Worm (Caenorhabditis elegans) whole organism, L1 larva: ENCODE data around the gene pqn-53.

Experiments used
- blmp-1 ChIP-seq: fragments of 150-350 bp; optimal IDR thresholded peaks from 2 replicates; lab custom pipeline; 2014; ENCODE audit warnings: missing biosample characterization, missing genetic modification characterization
- fkh-10 ChIP-seq: sonication (generic microtip); optimal IDR thresholded peaks from 2 replicates; lab custom pipeline; 2017; ENCODE audit warnings: missing biosample characterization, missing genetic modification reagents, missing genetic modification characterization
- jun-1 ChIP-seq: fragments of 150-350 bp; optimal IDR thresholded peaks from 2 replicates; lab custom pipeline; 2014; ENCODE audit warnings: missing biosample characterization, missing genetic modification reagents, missing genetic modification characterization
- lin-15B ChIP-seq: fragments of 150-350 bp; sonication (generic microtip); optimal IDR thresholded peaks from 3 replicates; lab custom pipeline; 2014; ENCODE audit warnings: missing biosample characterization, missing genetic modification characterization
- mdl-1 ChIP-seq, 2 experiments: fragments of 150-350 bp; optimal IDR thresholded peaks; 2 replicates each; lab custom pipeline; 2014 to 2017; ENCODE audit warnings: missing biosample characterization in 2 of 2, missing genetic modification characterization in 2 of 2, inconsistent platforms in 1 of 2
- mep-1 ChIP-seq: fragments of 150-350 bp; optimal IDR thresholded peaks from 2 replicates; lab custom pipeline; 2014; ENCODE audit warnings: missing biosample characterization, missing genetic modification characterization
- nhr-76 ChIP-seq: sonication (generic microtip); optimal IDR thresholded peaks from 2 replicates; lab custom pipeline; 2017; ENCODE audit warnings: missing biosample characterization, missing genetic modification characterization
- sox-4 ChIP-seq: sonication (generic microtip); optimal IDR thresholded peaks from 2 replicates; lab custom pipeline; 2016; ENCODE audit warnings: missing genetic modification characterization, missing compliant biosample characterization
- unc-62 ChIP-seq: fragments of 150-350 bp; optimal IDR thresholded peaks from 2 replicates; lab custom pipeline; 2014; ENCODE audit warnings: missing biosample characterization, missing genetic modification reagents, missing genetic modification characterization

DNA sequence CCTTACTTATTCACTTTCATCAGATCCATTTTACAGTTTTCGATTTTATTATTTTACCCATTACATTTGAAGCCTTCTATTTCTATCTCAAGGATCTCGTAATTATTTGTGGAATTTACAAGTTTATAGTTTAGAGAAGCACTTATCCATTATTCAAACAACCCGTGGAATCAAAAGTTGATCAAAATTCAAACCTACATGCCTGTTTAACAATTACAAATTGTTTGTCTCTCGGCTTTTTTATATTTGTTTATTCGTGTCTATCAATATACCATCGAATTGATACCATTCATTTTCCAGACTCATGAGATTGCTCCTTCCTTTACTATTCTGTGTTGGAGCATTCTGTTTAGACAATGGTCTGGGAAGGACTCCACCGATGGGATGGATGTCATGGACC, 21.7 kb upstream of the pqn-53 start, which contains the start of gene gana-1:
- TF ChIP-seq unc-62 (GFP tag; lab: Kevin White, UChicago) (no peak), blmp-1 (tag; lab: Kevin White, UChicago) (no peak), mdl-1 (tag; optimal IDR thresholded peaks at IDR 0.05; lab: Kevin White, UChicago) (no peak), mep-1 (tag; lab: Kevin White, UChicago) (no peak), sox-4 (no peak), jun-1 (tag; lab: Kevin White, UChicago) (no peak), lin-15B (tag; lab: Kevin White, UChicago) (no peak), fkh-10 (GFP tag; lab: Kevin White, UChicago) (no peak), nhr-76 (tag; lab: Kevin White, UChicago) (no peak)
